Worm (Caenorhabditis elegans): ENCODE data around the gene F23A7.8.
"Not testable (repeated sequence)": the region's sequence is repeated elsewhere in the genome, so short reads cannot be mapped to it uniquely, and the experiment has no call there.

F23A7.8 gene

DNA sequence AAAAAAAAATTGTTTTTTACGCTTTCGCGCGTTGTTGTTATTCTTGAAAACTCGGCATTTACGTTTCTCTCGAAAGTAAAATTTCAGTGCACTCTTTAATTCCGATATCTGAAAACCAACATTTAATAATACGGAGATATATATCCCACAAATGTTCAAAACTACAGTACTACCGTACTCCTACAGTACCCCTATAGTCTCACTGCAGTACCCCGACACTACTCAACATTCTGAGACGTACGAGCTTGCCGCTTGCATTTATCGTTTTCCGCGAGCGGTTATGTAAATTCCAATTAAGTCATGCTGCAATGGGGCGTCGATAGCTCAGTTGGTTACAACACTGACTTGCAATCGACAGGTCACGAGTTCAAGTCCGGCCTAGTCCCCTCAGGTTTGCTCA lies at the start of gene F23A7.8:
TSS of gene F23A7.8 (plus strand) at position 301 of the 400 bp plus-strand sequence.
- not testable (repeated sequence) for TF ChIP-seq zfh-2 (GFP tag; conservative IDR thresholded peaks at IDR 0.05); mcd-1 (GFP tag; IDR thresholded peaks at IDR 0.05); F22D6.2 (tag; optimal IDR thresholded peaks at IDR 0.05)

DNA sequence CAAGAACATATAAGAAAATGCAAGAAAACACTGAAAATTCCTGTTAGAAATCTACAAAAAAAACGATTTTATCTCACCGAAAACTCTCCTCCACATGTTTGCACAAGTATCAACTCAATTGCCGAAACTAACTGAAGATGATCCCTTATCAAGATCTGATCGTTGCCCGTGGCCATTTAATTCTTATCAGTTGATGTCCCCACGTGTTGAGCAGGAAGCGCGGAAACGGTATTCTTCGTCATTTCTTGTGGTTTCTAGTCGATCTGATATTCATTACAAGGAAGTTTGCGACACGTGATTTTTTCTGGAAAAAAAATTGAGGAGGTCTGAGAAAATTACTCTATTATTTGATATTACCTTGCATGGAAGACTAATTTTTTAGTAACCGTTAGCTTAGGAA lies 49.8 kb upstream of the F23A7.8 start, which contains the start of gene F09C8.1:
TSS of gene F09C8.1 (minus strand) at position 123 of the 400 bp plus-strand sequence.
- peak; percentile 4 for TF ChIP-seq atf-7 (tag; optimal IDR thresholded peaks at IDR 0.05)
- no peak for TF ChIP-seq attf-5 (GFP tag; optimal IDR thresholded peaks at IDR 0.05)
- peak; percentile 91 for TF ChIP-seq nhr-80 (tag; optimal IDR thresholded peaks at IDR 0.05)
- peak; percentile 29 for TF ChIP-seq ets-4 (GFP tag; optimal IDR thresholded peaks at IDR 0.05)
- TF ChIP-seq nhr-27 (tag; optimal IDR thresholded peaks at IDR 0.05) = no peak
- TF ChIP-seq ztf-6 (GFP tag; IDR thresholded peaks at IDR 0.05) = no peak
- peak; percentile 38 for TF ChIP-seq pha-4 (tag; optimal IDR thresholded peaks at IDR 0.05)

DNA sequence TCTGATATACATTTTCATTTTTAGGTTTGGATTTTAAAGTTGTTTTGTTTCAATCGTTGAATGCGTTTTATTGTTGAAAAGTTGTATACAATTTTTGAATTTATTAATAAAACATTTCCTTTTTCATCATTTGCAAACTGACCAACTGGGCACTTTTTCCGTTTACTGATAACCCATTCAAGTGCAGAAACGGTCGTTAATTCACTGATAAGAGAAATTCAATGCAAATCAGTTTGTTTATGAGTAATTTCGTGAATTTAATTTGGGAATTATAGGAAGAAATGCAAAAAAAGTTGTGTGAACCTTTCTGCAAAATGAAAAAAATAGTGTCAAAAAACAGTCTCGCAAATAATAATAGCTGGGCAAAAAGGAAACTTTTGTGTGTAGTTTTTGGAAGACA lies 46.7 kb upstream of the F23A7.8 start:
- TF ChIP-seq nhr-80 (tag; optimal IDR thresholded peaks at IDR 0.05) (peak; percentile 48), F37B4.10 (GFP tag; IDR thresholded peaks at IDR 0.05) (no peak), mel-28 (tag; optimal IDR thresholded peaks at IDR 0.05; ENCODE audit: borderline replicate concordance) (no peak), nfya-1 (tag; optimal IDR thresholded peaks at IDR 0.05; ENCODE audit: borderline replicate concordance, insufficient read depth) (no peak)

DNA sequence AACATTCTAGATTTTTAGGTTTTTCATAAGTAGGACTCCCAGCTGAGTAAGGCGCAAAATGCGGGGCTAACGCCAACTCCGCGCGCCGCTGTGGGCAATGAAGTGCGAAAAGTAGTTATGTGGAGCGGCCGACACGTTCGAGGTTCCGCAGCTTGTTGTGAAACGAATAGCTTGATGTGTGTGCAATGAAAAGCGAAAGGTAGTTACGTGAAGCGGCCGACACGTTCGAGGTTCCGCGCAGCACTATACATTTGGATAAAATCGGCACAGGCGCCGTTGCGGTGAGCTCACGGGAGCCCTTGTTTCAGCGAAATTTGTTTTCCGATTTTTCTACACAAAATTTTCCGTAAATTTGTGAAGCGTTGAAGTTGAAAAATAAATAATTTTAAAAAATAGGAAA lies 46.2 kb upstream of the F23A7.8 start:
- no peak for TF ChIP-seq F52B5.7 (tag; optimal IDR thresholded peaks at IDR 0.05)
- TF ChIP-seq cebp-2 (GFP tag; IDR thresholded peaks at IDR 0.05) = no peak
- no peak for TF ChIP-seq snpc-4 (GFP tag; optimal IDR thresholded peaks at IDR 0.05)
- peak in 2 of 4 experiments; percentile 80 to 85 for TF ChIP-seq snpc-4 (tag; optimal IDR thresholded peaks at IDR 0.05)
- no peak for TF ChIP-seq hmg-20 (GFP tag; IDR thresholded peaks at IDR 0.05)
- TF ChIP-seq hrde-1 (tag; optimal IDR thresholded peaks at IDR 0.05; ENCODE audit: borderline replicate concordance) = no peak
- 0 out of 2 replicates have a peak, but pooled peaks have one; percentile 21 for TF ChIP-seq pbrm-1 (GFP tag; IDR thresholded peaks at IDR 0.05)
- no peak for TF ChIP-seq ceh-100 (GFP tag; IDR thresholded peaks at IDR 0.05)
- no peak for TF ChIP-seq attf-5 (GFP tag; optimal IDR thresholded peaks at IDR 0.05)
- no peak for TF ChIP-seq athp-1 (tag; optimal IDR thresholded peaks at IDR 0.05)
- TF ChIP-seq F57C9.4 (tag; optimal IDR thresholded peaks at IDR 0.05) = no peak

DNA sequence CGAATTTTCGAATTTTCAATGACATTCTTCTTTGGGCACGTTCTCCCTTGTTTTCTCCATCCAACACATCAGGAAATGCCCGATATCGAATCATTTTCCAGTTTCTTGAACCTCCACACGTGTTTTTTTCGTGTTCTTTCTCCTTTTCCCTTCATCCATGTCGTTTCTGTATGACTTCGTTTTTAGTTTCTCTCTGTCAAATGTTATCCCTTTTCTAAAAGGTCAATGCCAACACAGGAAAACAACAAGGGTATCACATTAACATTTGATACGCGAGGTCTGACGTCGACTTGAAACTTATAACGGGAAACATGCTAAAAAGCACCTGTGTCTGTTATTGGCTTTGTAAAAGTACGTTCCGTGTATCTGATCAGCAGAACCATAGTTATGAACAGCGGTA lies 40.3 kb upstream of the F23A7.8 start:
- no peak for TF ChIP-seq cebp-1 (GFP tag; IDR thresholded peaks at IDR 0.05)
- no peak for TF ChIP-seq cebp-1 (tag; optimal IDR thresholded peaks at IDR 0.05)
- no peak for TF ChIP-seq sea-2 (GFP tag; IDR thresholded peaks at IDR 0.05)
- TF ChIP-seq Y53G8AR.9 (GFP tag; conservative IDR thresholded peaks at IDR 0.05) = no peak
- TF ChIP-seq madf-6 (GFP tag; IDR thresholded peaks at IDR 0.05) = no peak
- no peak for TF ChIP-seq mcd-1 (GFP tag; IDR thresholded peaks at IDR 0.05)
- no peak for TF ChIP-seq ccch-3 (GFP tag; optimal IDR thresholded peaks at IDR 0.05)
- TF ChIP-seq F10E7.11 (tag; optimal IDR thresholded peaks at IDR 0.05) = no peak
- TF ChIP-seq ztf-22 (GFP tag; optimal IDR thresholded peaks at IDR 0.05) = no peak
- no peak for TF ChIP-seq B0019.2 (GFP tag; conservative IDR thresholded peaks at IDR 0.05)
- no peak for TF ChIP-seq F39B2.1 (GFP tag; IDR thresholded peaks at IDR 0.05)
- TF ChIP-seq egl-18 (GFP tag; IDR thresholded peaks at IDR 0.05) = no peak
- TF ChIP-seq lin-54 (GFP tag; optimal IDR thresholded peaks at IDR 0.05) = no peak
- no peak for TF ChIP-seq gei-17 (GFP tag; optimal IDR thresholded peaks at IDR 0.05)
- TF ChIP-seq egl-44 (GFP tag; IDR thresholded peaks at IDR 0.05) = no peak
- no peak for TF ChIP-seq lag-1 (GFP tag; IDR thresholded peaks at IDR 0.05)

Data from whole organism, young adult.